Fruit fly (Drosophila melanogaster): ENCODE data around the gene CG14022.

- TF ChIP-seq CG6854 (GFP tag; optimal IDR thresholded peaks at IDR 0.05) (no peak), fkh (GFP tag; optimal IDR thresholded peaks at IDR 0.05) (no peak), CG8119 (GFP tag; IDR thresholded peaks at IDR 0.05) (no peak)
Measured at dm6 chr2L:5338721-5339036, 10.0 kb upstream of the CG14022 start.
